Worm (Caenorhabditis elegans) whole organism, mixed stage, embryonic: Measurements from ENCODE around the gene C34C12.12.

Experiments
- nhr-76 ChIP-seq: sonication (generic microtip); optimal IDR thresholded peaks from 2 replicates; lab custom pipeline; 2017; ENCODE audit warnings: missing biosample characterization, missing genetic modification characterization
- pha-4 ChIP-seq: fragments of 150-350 bp; optimal IDR thresholded peaks from 2 replicates; lab custom pipeline; 2018; ENCODE audit warnings: missing biosample characterization, missing genetic modification reagents, missing genetic modification characterization
- unc-39 ChIP-seq: fragments of 150-350 bp; optimal IDR thresholded peaks from 2 replicates; lab custom pipeline; 2014; ENCODE audit warnings: missing biosample characterization, missing genetic modification characterization

- TF ChIP-seq nhr-76 (tag; lab: Kevin White, UChicago) = no peak
- TF ChIP-seq unc-39 (tag; lab: Kevin White, UChicago) = no peak
- no peak for TF ChIP-seq pha-4 (tag; lab: Kevin White, UChicago)
Observed at ce11 chrIII:3499850-3500249, 46.9 kb downstream of the C34C12.12 start.
